Fruit fly (Drosophila melanogaster): ENCODE results near the gene Rga.

- TF ChIP-seq CG8478 (optimal IDR thresholded peaks at IDR 0.05) (no peak), pan (optimal IDR thresholded peaks at IDR 0.05) (no peak), usp (GFP tag; optimal IDR thresholded peaks at IDR 0.05) (no peak)
Observed at dm6 chr3R:5613114-5613443, 167 bp upstream of the Rga start, which contains the start of gene Atu.

Measured in whole organism.